Fruit fly (Drosophila melanogaster) whole organism, embryonic: Measurements from ENCODE around the gene CG15170.

Experiments
- Blimp-1 ChIP-seq: fragments of 200-800 bp; sonication (Bioruptor generic); optimal IDR thresholded peaks from 3 replicates; lab custom pipeline; 2018; ENCODE audit warnings: missing biosample characterization, missing genetic modification characterization, mild to moderate bottlenecking, moderate library complexity, missing genetic modification reagents
- BtbVII ChIP-seq: fragments of 200-800 bp; sonication (Bioruptor generic); optimal IDR thresholded peaks from 3 replicates; lab custom pipeline; 2017; ENCODE audit warnings: missing biosample characterization, mild to moderate bottlenecking, missing genetic modification characterization
- C15 ChIP-seq: fragments of 200-800 bp; sonication (Bioruptor generic); IDR thresholded peaks from 3 replicates; pipeline ENCODE4 v1.3.6; 2022; ENCODE audit warnings: missing biosample characterization, missing genetic modification characterization
- CG10274 ChIP-seq: fragments of 200-800 bp; sonication (Bioruptor generic); optimal IDR thresholded peaks from 3 replicates; lab custom pipeline; 2017; ENCODE audit warnings: missing biosample characterization, mild to moderate bottlenecking, missing genetic modification characterization
- CG10321 ChIP-seq: fragments of 200-800 bp; sonication (Bioruptor generic); IDR thresholded peaks from 2 replicates; pipeline ENCODE4 v1.3.6; 2022; ENCODE audit warnings: missing biosample characterization, missing genetic modification characterization
- CG10543 ChIP-seq: fragments of 200-800 bp; sonication (Bioruptor generic); optimal IDR thresholded peaks from 3 replicates; lab custom pipeline; 2017; ENCODE audit warnings: missing biosample characterization, mild to moderate bottlenecking, missing genetic modification characterization, moderate library complexity
- CG10654 ChIP-seq: fragments of 200-800 bp; sonication (Bioruptor generic); optimal IDR thresholded peaks from 2 replicates; lab custom pipeline; 2016; ENCODE audit warnings: missing biosample characterization, missing genetic modification characterization
- CG11560 ChIP-seq: fragments of 200-800 bp; sonication (Bioruptor generic); IDR thresholded peaks from 3 replicates; pipeline ENCODE4 v1.3.6; 2022; ENCODE audit warnings: missing biosample characterization, missing genetic modification characterization
- CG12071 ChIP-seq: fragments of 200-800 bp; sonication (Bioruptor generic); optimal IDR thresholded peaks from 3 replicates; lab custom pipeline; 2018; ENCODE audit warnings: missing biosample characterization, mild to moderate bottlenecking, missing genetic modification characterization
- CG12299 ChIP-seq: fragments of 200-800 bp; sonication (Bioruptor generic); optimal IDR thresholded peaks from 2 replicates; lab custom pipeline; 2018; ENCODE audit warnings: missing biosample characterization, mild to moderate bottlenecking, missing genetic modification characterization
- CG13424 ChIP-seq: fragments of 200-800 bp; sonication (Bioruptor generic); optimal IDR thresholded peaks from 2 replicates; lab custom pipeline; 2019; ENCODE audit warnings: missing biosample characterization, mild to moderate bottlenecking, missing genetic modification characterization, moderate library complexity
- CG14050 ChIP-seq: fragments of 200-800 bp; sonication (Bioruptor generic); IDR thresholded peaks from 3 replicates; pipeline ENCODE4 v1.3.6; 2022; ENCODE audit warnings: missing biosample characterization, missing genetic modification characterization
- CG15479 ChIP-seq: fragments of 200-800 bp; sonication (Bioruptor generic); optimal IDR thresholded peaks from 3 replicates; lab custom pipeline; 2019; ENCODE audit warnings: missing biosample characterization, mild to moderate bottlenecking, missing genetic modification characterization, moderate library complexity
- CG1603 ChIP-seq: fragments of 200-800 bp; sonication (Bioruptor generic); optimal IDR thresholded peaks from 2 replicates; lab custom pipeline; 2019; ENCODE audit warnings: missing biosample characterization, mild to moderate bottlenecking, missing genetic modification characterization, moderate library complexity
- CG16863 ChIP-seq: fragments of 200-800 bp; sonication (Bioruptor generic); optimal IDR thresholded peaks from 3 replicates; lab custom pipeline; 2016; ENCODE audit warnings: missing biosample characterization, missing genetic modification characterization
- CG1832 ChIP-seq: fragments of 200-800 bp; sonication (Bioruptor generic); optimal IDR thresholded peaks from 2 replicates; lab custom pipeline; 2017; ENCODE audit warnings: missing biosample characterization, mild to moderate bottlenecking, missing genetic modification characterization, inconsistent platforms
- CG2889 ChIP-seq: fragments of 200-800 bp; sonication (Bioruptor generic); IDR thresholded peaks from 3 replicates; pipeline ENCODE4 v1.3.6; 2022; ENCODE audit warnings: missing biosample characterization, missing genetic modification characterization
- CG30403 ChIP-seq: fragments of 200-800 bp; sonication (Bioruptor generic); optimal IDR thresholded peaks from 3 replicates; lab custom pipeline; 2016; ENCODE audit warnings: missing biosample characterization, missing genetic modification characterization
- CG4617 ChIP-seq: fragments of 200-800 bp; sonication (Bioruptor generic); optimal IDR thresholded peaks from 3 replicates; lab custom pipeline; 2016; ENCODE audit warnings: missing biosample characterization, missing genetic modification characterization, borderline replicate concordance
- CG5953 ChIP-seq: fragments of 200-800 bp; sonication (Bioruptor generic); IDR thresholded peaks from 2 replicates; pipeline ENCODE4 v1.3.6; 2022; ENCODE audit warnings: missing biosample characterization, missing genetic modification characterization
- CG9797 ChIP-seq: fragments of 200-800 bp; sonication (Bioruptor generic); optimal IDR thresholded peaks from 3 replicates; lab custom pipeline; 2018; ENCODE audit warnings: missing biosample characterization, mild to moderate bottlenecking, missing genetic modification characterization
- CkIIα-i1 ChIP-seq: fragments of 200-800 bp; sonication (Bioruptor generic); IDR thresholded peaks from 2 replicates; pipeline ENCODE4 v1.3.6; 2022; ENCODE audit warnings: missing biosample characterization, missing genetic modification characterization
- E2f2 ChIP-seq: fragments of 200-800 bp; sonication (Bioruptor generic); IDR thresholded peaks from 2 replicates; pipeline ENCODE4 v1.3.6; 2022; ENCODE audit warnings: missing biosample characterization, missing genetic modification characterization
- HLH54F ChIP-seq: fragments of 200-800 bp; sonication (Bioruptor generic); optimal IDR thresholded peaks from 3 replicates; lab custom pipeline; 2016; ENCODE audit warnings: missing biosample characterization, missing genetic modification characterization
- Kr ChIP-seq: fragments of 200-800 bp; sonication (Bioruptor generic); optimal IDR thresholded peaks from 2 replicates; lab custom pipeline; 2017; ENCODE audit warnings: missing biosample characterization, mild to moderate bottlenecking, missing genetic modification characterization
- MESR4 ChIP-seq: fragments of 200-800 bp; sonication (Bioruptor generic); optimal IDR thresholded peaks from 2 replicates; lab custom pipeline; 2018; ENCODE audit warnings: missing biosample characterization, mild to moderate bottlenecking, missing genetic modification characterization, moderate library complexity
- Meics ChIP-seq: fragments of 200-800 bp; sonication (Bioruptor generic); optimal IDR thresholded peaks from 2 replicates; lab custom pipeline; 2017; ENCODE audit warnings: missing biosample characterization, mild to moderate bottlenecking, missing genetic modification characterization
- NFAT ChIP-seq: fragments of 200-800 bp; sonication (Bioruptor generic); IDR thresholded peaks from 2 replicates; pipeline ENCODE4 v1.3.6; 2022; ENCODE audit warnings: missing biosample characterization, missing genetic modification characterization
- Ssrp ChIP-seq: fragments of 200-800 bp; sonication (Bioruptor generic); optimal IDR thresholded peaks from 2 replicates; lab custom pipeline; 2018; ENCODE audit warnings: missing biosample characterization, mild to moderate bottlenecking, missing genetic modification characterization, moderate library complexity
- bcd ChIP-seq: fragments of 200-800 bp; sonication (Bioruptor generic); optimal IDR thresholded peaks from 2 replicates; lab custom pipeline; 2017; ENCODE audit warnings: missing biosample characterization, mild to moderate bottlenecking, missing genetic modification characterization
- bigmax ChIP-seq: fragments of 200-800 bp; sonication (Bioruptor generic); optimal IDR thresholded peaks from 2 replicates; lab custom pipeline; 2018; ENCODE audit warnings: missing biosample characterization, mild to moderate bottlenecking, missing genetic modification characterization
- br ChIP-seq: fragments of >200 bp; optimal IDR thresholded peaks from 2 replicates; lab custom pipeline; 2017
- da ChIP-seq: fragments of 200-800 bp; sonication (Bioruptor generic); optimal IDR thresholded peaks from 2 replicates; lab custom pipeline; 2016; ENCODE audit warnings: missing biosample characterization, missing genetic modification characterization
- dm ChIP-seq: fragments of 200-800 bp; sonication (Bioruptor generic); optimal IDR thresholded peaks from 3 replicates; lab custom pipeline; 2016; ENCODE audit warnings: missing biosample characterization, missing genetic modification characterization
- dysf ChIP-seq: fragments of 200-800 bp; sonication (Bioruptor generic); IDR thresholded peaks from 3 replicates; pipeline ENCODE4 v1.3.6; 2022; ENCODE audit warnings: missing biosample characterization, missing genetic modification characterization
- esg ChIP-seq: fragments of 200-800 bp; sonication (Bioruptor generic); conservative IDR thresholded peaks from 2 replicates; pipeline ENCODE4 v1.3.6; 2022; ENCODE audit warnings: missing biosample characterization, missing genetic modification characterization
- fd64A ChIP-seq: fragments of 200-800 bp; sonication (Bioruptor generic); optimal IDR thresholded peaks from 3 replicates; lab custom pipeline; 2018; ENCODE audit warnings: missing biosample characterization, mild to moderate bottlenecking, missing genetic modification characterization
- fd96Cb ChIP-seq: fragments of 200-800 bp; sonication (Bioruptor generic); optimal IDR thresholded peaks from 2 replicates; lab custom pipeline; 2018; ENCODE audit warnings: missing biosample characterization, mild to moderate bottlenecking, missing genetic modification characterization, moderate library complexity
- gcm ChIP-seq: fragments of 200-800 bp; sonication (Bioruptor generic); optimal IDR thresholded peaks from 2 replicates; lab custom pipeline; 2019; ENCODE audit warnings: missing biosample characterization, mild to moderate bottlenecking, missing genetic modification characterization, moderate library complexity
- gt ChIP-seq: fragments of 200-800 bp; sonication (Bioruptor generic); IDR thresholded peaks from 2 replicates; pipeline ENCODE4 v1.3.6; 2022; ENCODE audit warnings: missing biosample characterization, missing genetic modification characterization
- klu ChIP-seq: fragments of 200-800 bp; sonication (Bioruptor generic); IDR thresholded peaks from 2 replicates; pipeline ENCODE4 v1.3.6; 2022; ENCODE audit warnings: missing biosample characterization, missing genetic modification characterization
- maf-S ChIP-seq: fragments of 200-800 bp; sonication (Bioruptor generic); optimal IDR thresholded peaks from 2 replicates; lab custom pipeline; 2016; ENCODE audit warnings: missing biosample characterization, missing genetic modification characterization
- mld ChIP-seq: fragments of 200-800 bp; sonication (Bioruptor generic); IDR thresholded peaks from 3 replicates; pipeline ENCODE4 v1.3.6; 2022; ENCODE audit warnings: missing biosample characterization, missing genetic modification characterization; ENCODE audit not compliant: partially characterized antibody
- nerfin-1 ChIP-seq: fragments of 200-800 bp; sonication (Bioruptor generic); optimal IDR thresholded peaks from 3 replicates; lab custom pipeline; 2019; ENCODE audit warnings: missing biosample characterization, mild to moderate bottlenecking, missing genetic modification characterization, moderate library complexity
- nerfin-2 ChIP-seq: fragments of 200-800 bp; sonication (Bioruptor generic); IDR thresholded peaks from 2 replicates; pipeline ENCODE4 v1.3.6; 2022; ENCODE audit warnings: missing biosample characterization, missing genetic modification characterization; ENCODE audit not compliant: partially characterized antibody
- prd ChIP-seq, 3 experiments: fragments of >200 bp in 2 of 3; fragments of 200-800 bp in 1 of 3; sonication (Bioruptor generic) in 1 of 3; optimal IDR thresholded peaks in 2 of 3; IDR thresholded peaks in 1 of 3; 2 replicates in 2 of 3; 3 replicates in 1 of 3; pipeline versions ENCODE4 v1.3.6 to Lab custom; 2017 to 2022; ENCODE audit warnings: missing biosample characterization in 1 of 3, missing genetic modification characterization in 1 of 3
- seq ChIP-seq: fragments of 200-800 bp; sonication (Bioruptor generic); IDR thresholded peaks from 2 replicates; pipeline ENCODE4 v1.3.6; 2022; ENCODE audit warnings: missing biosample characterization, missing genetic modification characterization
- shn ChIP-seq: fragments of 200-800 bp; sonication (Bioruptor generic); optimal IDR thresholded peaks from 3 replicates; lab custom pipeline; 2016; ENCODE audit warnings: missing biosample characterization, missing genetic modification characterization
- sisA ChIP-seq: fragments of 200-800 bp; sonication (Bioruptor generic); IDR thresholded peaks from 2 replicates; pipeline ENCODE4 v1.3.6; 2022; ENCODE audit warnings: missing biosample characterization, missing genetic modification characterization
- usp ChIP-seq: fragments of >200 bp; optimal IDR thresholded peaks from 2 replicates; lab custom pipeline; 2017; ENCODE audit warnings: missing biosample characterization, missing genetic modification characterization
- zfh1 ChIP-seq: fragments of 200-800 bp; sonication (Bioruptor generic); IDR thresholded peaks from 3 replicates; pipeline ENCODE4 v1.3.6; 2022; ENCODE audit warnings: missing biosample characterization, missing genetic modification characterization

The CG15170 gene

dm6 chr2L:18966214-18966556, 23.8 kb downstream of the CG15170 start (continued):
- TF ChIP-seq HLH54F (GFP tag; lab: Kevin White, UChicago) (peak; percentile 31), MESR4 (GFP tag; lab: Kevin White, UChicago) (no peak), esg (GFP tag; lab: Robert Waterston, UW) (peak; percentile 87), prd (optimal IDR thresholded peaks at IDR 0.05; lab: Kevin White, UChicago) (no peak), prd (GFP tag; IDR thresholded peaks at IDR 0.05; lab: Robert Waterston, UW) (peak; percentile 92), nerfin-1 (tag; lab: Kevin White, UChicago) (peak; percentile 0), CG1603 (tag; lab: Kevin White, UChicago) (no peak), nerfin-2 (GFP tag; lab: Robert Waterston, UW) (no peak), mld (GFP tag; lab: Robert Waterston, UW) (no peak), CG10654 (GFP tag; lab: Kevin White, UChicago) (peak; percentile 53), CG10274 (peak; percentile 56), CG10321 (GFP tag; lab: Robert Waterston, UW) (peak; percentile 64), bigmax (GFP tag; lab: Kevin White, UChicago) (no peak), zfh1 (GFP tag; lab: Robert Waterston, UW) (peak; percentile 87), C15 (GFP tag; lab: Robert Waterston, UW) (peak; percentile 88; the same call in 2 of the 3 replicates), CG5953 (GFP tag; lab: Robert Waterston, UW) (peak; percentile 24; the same call in 1 of the 2 replicates), dysf (GFP tag; lab: Robert Waterston, UW) (peak; percentile 94), BtbVII (GFP tag; lab: Kevin White, UChicago) (peak; percentile 83), usp (GFP tag; lab: Kevin White, UChicago) (no peak), CG13424 (tag; lab: Kevin White, UChicago) (peak; percentile 74), bcd (GFP tag; lab: Kevin White, UChicago) (peak; percentile 75), fd64A (GFP tag; lab: Kevin White, UChicago) (no peak), NFAT (GFP tag; lab: Robert Waterston, UW) (peak; percentile 89), gcm (GFP tag; lab: Kevin White, UChicago) (peak; percentile 26), CG15479 (GFP tag; lab: Kevin White, UChicago) (no peak), CG30403 (GFP tag; lab: Kevin White, UChicago) (peak; percentile 57), CG9797 (GFP tag; lab: Kevin White, UChicago) (no peak), CkIIα-i1 (GFP tag; lab: Robert Waterston, UW) (peak; percentile 67; the same call in 1 of the 2 replicates), CG12071 (GFP tag; lab: Kevin White, UChicago) (peak; percentile 60), dm (GFP tag; lab: Kevin White, UChicago) (no peak), br (lab: Kevin White, UChicago) (no peak), E2f2 (GFP tag; lab: Robert Waterston, UW) (peak; percentile 58), shn (GFP tag; lab: Kevin White, UChicago) (no peak), Meics (GFP tag; lab: Kevin White, UChicago) (peak; percentile 89), fd96Cb (tag; lab: Kevin White, UChicago) (peak; percentile 59), gt (GFP tag; lab: Robert Waterston, UW) (no peak), da (GFP tag; lab: Kevin White, UChicago) (no peak), CG14050 (GFP tag; lab: Robert Waterston, UW) (peak; percentile 87), CG16863 (GFP tag; lab: Kevin White, UChicago) (no peak), CG10543 (GFP tag; lab: Kevin White, UChicago) (peak; percentile 59), Kr (GFP tag; lab: Kevin White, UChicago) (no peak), CG1832 (no peak), Blimp-1 (GFP tag; lab: Kevin White, UChicago) (peak; percentile 65), maf-S (peak; percentile 38), CG4617 (GFP tag; lab: Kevin White, UChicago) (peak; percentile 34), Ssrp (peak; percentile 57), seq (GFP tag; lab: Robert Waterston, UW) (peak; percentile 88), CG12299 (tag; lab: Kevin White, UChicago) (peak; percentile 68), sisA (GFP tag; lab: Robert Waterston, UW) (peak; percentile 75), CG11560 (peak; percentile 76; the same call in 2 of the 3 replicates), klu (GFP tag; lab: Robert Waterston, UW) (peak; percentile 80), CG2889 (peak; percentile 92)
